Worm (Caenorhabditis elegans) whole organism, L3 larva: ENCODE data around the gene tax-6.

Source experiments
- ama-1 ChIP-seq: fragments of 150-350 bp; optimal IDR thresholded peaks from 2 replicates; lab custom pipeline; 2018
- ceh-16 ChIP-seq: sonication (generic microtip); optimal IDR thresholded peaks from 2 replicates; lab custom pipeline; 2017; ENCODE audit warnings: missing biosample characterization, missing genetic modification characterization
- daf-12 ChIP-seq: fragments of 150-350 bp; optimal IDR thresholded peaks from 2 replicates; lab custom pipeline; 2014; ENCODE audit warnings: missing biosample characterization, missing genetic modification reagents, missing genetic modification characterization
- mdl-1 ChIP-seq: fragments of 150-350 bp; optimal IDR thresholded peaks from 2 replicates; lab custom pipeline; 2014; ENCODE audit warnings: missing biosample characterization, missing genetic modification characterization
- nhr-11 ChIP-seq: fragments of 150-350 bp; optimal IDR thresholded peaks from 2 replicates; lab custom pipeline; 2014; ENCODE audit warnings: missing biosample characterization, missing genetic modification characterization
- unc-62 ChIP-seq: fragments of 150-350 bp; sonication (generic microtip); optimal IDR thresholded peaks from 4 replicates; lab custom pipeline; 2014; ENCODE audit warnings: missing biosample characterization, missing genetic modification reagents, missing genetic modification characterization
- ztf-11 ChIP-seq: fragments of 150-350 bp; optimal IDR thresholded peaks from 2 replicates; lab custom pipeline; 2014; ENCODE audit warnings: missing biosample characterization, missing genetic modification characterization

- TF ChIP-seq ceh-16 (tag; lab: Kevin White, UChicago), result no peak
- TF ChIP-seq nhr-11 (tag; lab: Kevin White, UChicago), result no peak
- TF ChIP-seq unc-62 (GFP tag; lab: Kevin White, UChicago), result no peak
- no peak for TF ChIP-seq ztf-11 (tag; lab: Kevin White, UChicago)
- no peak for TF ChIP-seq mdl-1 (tag; lab: Kevin White, UChicago)
- TF ChIP-seq ama-1, result no peak
- TF ChIP-seq daf-12 (tag; lab: Kevin White, UChicago), result no peak
Measured at ce11 chrIV:10443510-10443909, 57.9 kb downstream of the tax-6 start, which contains the start of gene F13B12.7.
